Worm (Caenorhabditis elegans) whole organism, L4 larva: ENCODE results near the gene ZK470.6.

ENCODE experiments used
- F10B5.3 ChIP-seq: sonication (generic microtip); optimal IDR thresholded peaks from 2 replicates; lab custom pipeline; 2016; ENCODE audit warnings: mild to moderate bottlenecking, missing genetic modification characterization, missing compliant biosample characterization
- F44E2.7 ChIP-seq: fragments of 200-800 bp; sonication (Bioruptor generic); IDR thresholded peaks from 2 replicates; pipeline ENCODE4 v2.1.2; 2022; ENCODE audit warnings: missing genetic modification characterization, missing compliant biosample characterization
- ama-1 ChIP-seq: fragments of 150-350 bp; optimal IDR thresholded peaks from 2 replicates; lab custom pipeline; 2014; ENCODE audit warnings: inconsistent platforms, mixed read lengths
- ceh-32 ChIP-seq: sonication (generic microtip); optimal IDR thresholded peaks from 2 replicates; lab custom pipeline; 2016; ENCODE audit warnings: mild to moderate bottlenecking, missing genetic modification characterization, missing compliant biosample characterization; ENCODE audit not compliant: poor library complexity
- lim-7 ChIP-seq: fragments of 200-800 bp; sonication (Bioruptor generic); IDR thresholded peaks from 2 replicates; pipeline ENCODE4 v1.3.6; 2022; ENCODE audit warnings: missing genetic modification characterization, missing compliant biosample characterization
- lin-15B ChIP-seq: fragments of 150-350 bp; sonication (generic microtip); optimal IDR thresholded peaks from 3 replicates; lab custom pipeline; 2014; ENCODE audit warnings: missing biosample characterization, missing genetic modification characterization
- nhr-10 ChIP-seq: fragments of 150-350 bp; optimal IDR thresholded peaks from 2 replicates; lab custom pipeline; 2014; ENCODE audit warnings: missing biosample characterization, missing genetic modification characterization
- nhr-48 ChIP-seq: sonication (generic microtip); optimal IDR thresholded peaks from 2 replicates; lab custom pipeline; 2016; ENCODE audit warnings: mild to moderate bottlenecking, missing genetic modification characterization, missing compliant biosample characterization
- nhr-76 ChIP-seq: fragments of 150-350 bp; optimal IDR thresholded peaks from 2 replicates; lab custom pipeline; 2014; ENCODE audit warnings: missing biosample characterization, missing genetic modification characterization
- skn-1 ChIP-seq: fragments of 150-350 bp; optimal IDR thresholded peaks from 2 replicates; lab custom pipeline; 2014; ENCODE audit warnings: missing biosample characterization, missing genetic modification characterization
- unc-39 ChIP-seq: sonication (generic microtip); optimal IDR thresholded peaks from 2 replicates; lab custom pipeline; 2017; ENCODE audit warnings: missing biosample characterization, missing genetic modification characterization

- no peak for TF ChIP-seq lin-15B (tag; lab: Kevin White, UChicago)
- TF ChIP-seq ama-1 (lab: Kevin White, UChicago): no peak
- no peak for TF ChIP-seq F44E2.7 (GFP tag; lab: Robert Waterston, UW)
- TF ChIP-seq ceh-32 (tag; lab: Kevin White, UChicago): no peak
- no peak for TF ChIP-seq nhr-76
- no peak for TF ChIP-seq nhr-10 (tag; lab: Kevin White, UChicago)
- TF ChIP-seq unc-39: no peak
- no peak for TF ChIP-seq nhr-48 (tag; lab: Kevin White, UChicago)
- no peak for TF ChIP-seq skn-1 (tag; lab: Kevin White, UChicago)
- TF ChIP-seq lim-7 (GFP tag; lab: Robert Waterston, UW): no peak
- TF ChIP-seq F10B5.3 (tag; lab: Kevin White, UChicago): no peak
Observed at ce11 chrX:4167150-4167549, 10.1 kb downstream of the ZK470.6 start, which contains the start of gene ZK470.14.
